Worm (Caenorhabditis elegans) whole organism, L3 larva: ENCODE measurements around the gene lntl-1.

Experiments
- ama-1 ChIP-seq: fragments of 150-350 bp; optimal IDR thresholded peaks from 2 replicates; lab custom pipeline; 2018
- egl-5 ChIP-seq: fragments of 150-350 bp; optimal IDR thresholded peaks from 2 replicates; lab custom pipeline; 2017; ENCODE audit warnings: missing biosample characterization, missing genetic modification reagents, missing genetic modification characterization, inconsistent platforms
- nhr-12 ChIP-seq: fragments of 150-350 bp; optimal IDR thresholded peaks from 2 replicates; lab custom pipeline; 2014; ENCODE audit warnings: missing biosample characterization, missing genetic modification characterization
- nhr-237 ChIP-seq: fragments of 150-350 bp; optimal IDR thresholded peaks from 2 replicates; lab custom pipeline; 2014; ENCODE audit warnings: missing biosample characterization, missing genetic modification characterization
- nhr-25 ChIP-seq: sonication (generic microtip); optimal IDR thresholded peaks from 2 replicates; lab custom pipeline; 2017; ENCODE audit warnings: missing biosample characterization, missing genetic modification characterization
- nhr-77 ChIP-seq: fragments of 150-350 bp; optimal IDR thresholded peaks from 2 replicates; lab custom pipeline; 2014; ENCODE audit warnings: missing biosample characterization, missing genetic modification characterization
- sea-2 ChIP-seq: fragments of 150-350 bp; sonication (generic microtip); optimal IDR thresholded peaks from 4 replicates; lab custom pipeline; 2014; ENCODE audit warnings: missing biosample characterization, missing genetic modification reagents, missing genetic modification characterization
- snpc-4 ChIP-seq: fragments of 150-350 bp; optimal IDR thresholded peaks from 2 replicates; lab custom pipeline; 2014; ENCODE audit warnings: missing biosample characterization, missing genetic modification characterization
- tbx-2 ChIP-seq: sonication (generic microtip); optimal IDR thresholded peaks from 2 replicates; lab custom pipeline; 2016; ENCODE audit warnings: mild to moderate bottlenecking, missing genetic modification characterization, missing compliant biosample characterization

DNA sequence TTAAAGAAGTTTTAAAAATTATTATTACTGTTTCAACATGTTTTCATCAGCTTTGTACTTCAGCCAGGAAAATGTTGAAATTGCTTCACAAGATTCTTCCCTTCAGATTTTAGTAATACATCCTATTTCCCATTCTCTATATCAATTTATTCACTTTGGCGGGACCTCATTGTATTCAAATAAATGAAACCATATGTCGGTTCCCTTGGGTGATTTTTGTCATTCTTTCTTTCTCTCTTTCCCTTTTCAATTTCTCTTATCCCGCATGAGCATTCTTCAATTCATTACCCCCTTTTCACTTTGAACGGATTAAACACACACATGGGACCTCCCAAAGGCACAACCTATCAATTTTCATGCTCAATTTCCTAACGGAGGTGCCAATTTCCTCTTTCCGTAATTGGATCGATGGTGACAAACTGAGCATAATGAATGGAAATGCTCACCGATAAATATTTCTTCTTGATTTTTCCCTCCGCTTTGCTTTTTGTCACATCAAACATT is 3.3 kb downstream of the lntl-1 start:
- TF ChIP-seq ama-1 (lab: Kevin White, UChicago) (no peak), snpc-4 (tag; lab: Kevin White, UChicago) (no peak), nhr-25 (tag; lab: Kevin White, UChicago) (no peak), tbx-2 (tag; lab: Kevin White, UChicago) (no peak), nhr-77 (tag; lab: Kevin White, UChicago) (no peak), nhr-12 (tag; lab: Kevin White, UChicago) (no peak), nhr-237 (tag; lab: Kevin White, UChicago) (no peak), sea-2 (GFP tag; lab: Kevin White, UChicago) (no peak), egl-5 (tag; lab: Kevin White, UChicago) (no peak)
